Worm (Caenorhabditis elegans): Measurements from ENCODE around the gene asm-1.

asm-1 gene

ce11 chrII:6913309-6913708 is 3.4 kb downstream of the asm-1 start, which contains the start of gene cyn-10 (continued):
- no peak for TF ChIP-seq nhr-11 (tag; optimal IDR thresholded peaks at IDR 0.05)
- TF ChIP-seq mxl-2 (GFP tag; conservative IDR thresholded peaks at IDR 0.05) = no peak
- TF ChIP-seq arid-1 (GFP tag; conservative IDR thresholded peaks at IDR 0.05) = no peak
- no peak for TF ChIP-seq nhr-77 (tag; optimal IDR thresholded peaks at IDR 0.05)
- 0 out of 2 replicates have a peak, but pooled peaks have one; percentile 35 for TF ChIP-seq nhr-42 (GFP tag; IDR thresholded peaks at IDR 0.05)
- TF ChIP-seq nhr-237 (tag; optimal IDR thresholded peaks at IDR 0.05) = no peak
- no peak for TF ChIP-seq egl-43 (GFP tag; IDR thresholded peaks at IDR 0.05)
- TF ChIP-seq snpc-1.2 (GFP tag; IDR thresholded peaks at IDR 0.05) = no peak
- peak; percentile 14; the same call in 1 of the 2 replicates for TF ChIP-seq ctbp-1 (GFP tag; IDR thresholded peaks at IDR 0.05)
- peak; percentile 77 for TF ChIP-seq unc-130 (GFP tag; optimal IDR thresholded peaks at IDR 0.05)
- no peak for TF ChIP-seq nhr-25 (tag; optimal IDR thresholded peaks at IDR 0.05; ENCODE audit: borderline replicate concordance, insufficient read depth)
- TF ChIP-seq zag-1 (tag; optimal IDR thresholded peaks at IDR 0.05) = no peak
- TF ChIP-seq zip-2 (tag; optimal IDR thresholded peaks at IDR 0.05) = no peak
- peak; percentile 18 for TF ChIP-seq ztf-7 (tag; optimal IDR thresholded peaks at IDR 0.05)
- TF ChIP-seq F10B5.3 (tag; optimal IDR thresholded peaks at IDR 0.05) = peak; percentile 48
- peak; percentile 98 for TF ChIP-seq ZK337.2 (GFP tag; IDR thresholded peaks at IDR 0.05)
- peak; percentile 61 for TF ChIP-seq T20F7.1 (GFP tag; optimal IDR thresholded peaks at IDR 0.05)
- peak; percentile 98 for TF ChIP-seq dpl-1 (GFP tag; optimal IDR thresholded peaks at IDR 0.05)

- no peak for TF ChIP-seq nhr-41 (GFP tag; IDR thresholded peaks at IDR 0.05)
- no peak for TF ChIP-seq zip-11 (GFP tag; IDR thresholded peaks at IDR 0.05)
- no peak for TF ChIP-seq duxl-1 (tag; optimal IDR thresholded peaks at IDR 0.05; ENCODE audit: poor library complexity)
- no peak for TF ChIP-seq lsy-2 (tag; optimal IDR thresholded peaks at IDR 0.05)
- TF ChIP-seq lim-7 (GFP tag; IDR thresholded peaks at IDR 0.05) = no peak
- TF ChIP-seq Y5F2A.4 (GFP tag; optimal IDR thresholded peaks at IDR 0.05) = no peak
- no peak for TF ChIP-seq lir-3 (tag; optimal IDR thresholded peaks at IDR 0.05)
- TF ChIP-seq mxl-3 (GFP tag; optimal IDR thresholded peaks at IDR 0.05) = no peak
Observed at ce11 chrII:6915875-6916274, 6.0 kb downstream of the asm-1 start, which contains the start of gene B0252.8. Gene B0252.8 (plus strand): TSS chrII:6916166.

ce11 chrII:6917710-6918109 is 7.8 kb downstream of the asm-1 start, which contains the start of gene B0252.11:
Gene B0252.11 (minus strand): TSS chrII:6917810.
- TF ChIP-seq lsy-2 (tag; optimal IDR thresholded peaks at IDR 0.05) (no peak), aha-1 (tag) (peak; percentile 42)

ce11 chrII:6918862-6919261 is 9.0 kb downstream of the asm-1 start, which contains the start of gene B0252.5:
Gene B0252.5 (minus strand): TSS chrII:6918878.
- TF ChIP-seq nhr-10 (tag; optimal IDR thresholded peaks at IDR 0.05) (no peak), lin-29 (GFP tag; IDR thresholded peaks at IDR 0.05) (no peak), madf-9 (GFP tag; conservative IDR thresholded peaks at IDR 0.05) (no peak), php-3 (GFP tag; IDR thresholded peaks at IDR 0.05) (no peak), daf-16 (GFP tag; optimal IDR thresholded peaks at IDR 0.05) (no peak), daf-16 (tag; optimal IDR thresholded peaks at IDR 0.05) (peak; percentile 27), ceh-32 (tag; optimal IDR thresholded peaks at IDR 0.05; ENCODE audit: poor library complexity) (no peak), pqm-1 (tag; optimal IDR thresholded peaks at IDR 0.05) (peak; percentile 77)

ce11 chrII:6919363-6919851 is 9.5 kb downstream of the asm-1 start, which contains the start of gene B0252.1:
Gene B0252.1 (plus strand): TSS chrII:6919680.
- TF ChIP-seq nhr-28 (tag; optimal IDR thresholded peaks at IDR 0.05) (peak; percentile 97), zfp-3 (GFP tag; conservative IDR thresholded peaks at IDR 0.05) (no peak), ceh-32 (tag; optimal IDR thresholded peaks at IDR 0.05; ENCODE audit: poor library complexity) (no peak), dmd-9 (GFP tag; IDR thresholded peaks at IDR 0.05) (no peak), dve-1 (tag; optimal IDR thresholded peaks at IDR 0.05; ENCODE audit: insufficient read depth) (no peak), nhr-102 (tag; optimal IDR thresholded peaks at IDR 0.05) (peak; percentile 31), daf-16 (GFP tag; optimal IDR thresholded peaks at IDR 0.05) (no peak), daf-16 (tag; optimal IDR thresholded peaks at IDR 0.05) (peak; percentile 25), fkh-10 (GFP tag; optimal IDR thresholded peaks at IDR 0.05) (no peak), nhr-77 (tag; optimal IDR thresholded peaks at IDR 0.05) (peak; percentile 27), hlh-11 (tag; optimal IDR thresholded peaks at IDR 0.05) (peak; percentile 68), lim-7 (GFP tag; IDR thresholded peaks at IDR 0.05) (no peak), mxl-3 (GFP tag; optimal IDR thresholded peaks at IDR 0.05) (peak; percentile 20), dmd-6 (GFP tag; IDR thresholded peaks at IDR 0.05) (peak; percentile 30; the same call in 1 of the 2 replicates), pqm-1 (tag; optimal IDR thresholded peaks at IDR 0.05) (peak; percentile 56), php-3 (GFP tag; IDR thresholded peaks at IDR 0.05) (peak; percentile 95), rbr-2 (tag; optimal IDR thresholded peaks at IDR 0.05) (no peak), aha-1 (tag) (peak; percentile 13), mxl-2 (GFP tag; conservative IDR thresholded peaks at IDR 0.05) (no peak)
